Fruit fly (Drosophila melanogaster): ENCODE measurements around the gene ath.

DNA sequence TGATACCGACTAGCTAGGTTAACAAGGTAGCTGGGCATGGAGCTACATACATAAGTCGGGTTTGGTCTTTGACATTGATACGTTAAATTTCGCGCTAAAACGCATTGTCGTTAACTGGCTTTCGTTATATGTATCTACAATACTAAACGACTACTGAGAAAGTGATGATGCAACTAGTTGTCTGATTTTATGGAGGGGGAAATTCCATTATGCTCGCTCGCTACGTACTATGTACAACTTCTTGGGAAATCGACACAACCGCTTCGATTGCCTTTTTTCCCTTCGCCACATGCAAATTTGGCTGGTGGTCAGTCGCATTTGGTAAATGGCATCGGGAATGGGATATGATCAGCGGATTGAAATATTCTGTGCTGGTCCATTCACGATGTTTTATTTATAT lies 9.1 kb downstream of the ath start:
- no peak for TF ChIP-seq CG8478 (optimal IDR thresholded peaks at IDR 0.05)
- TF ChIP-seq CTCF (optimal IDR thresholded peaks at IDR 0.05): no peak
